Worm (Caenorhabditis elegans): ENCODE measurements around the gene exc-14.
A peak's percentile ranks its signal among the peaks of the same experiment; 100 is the strongest.

The exc-14 gene

DNA sequence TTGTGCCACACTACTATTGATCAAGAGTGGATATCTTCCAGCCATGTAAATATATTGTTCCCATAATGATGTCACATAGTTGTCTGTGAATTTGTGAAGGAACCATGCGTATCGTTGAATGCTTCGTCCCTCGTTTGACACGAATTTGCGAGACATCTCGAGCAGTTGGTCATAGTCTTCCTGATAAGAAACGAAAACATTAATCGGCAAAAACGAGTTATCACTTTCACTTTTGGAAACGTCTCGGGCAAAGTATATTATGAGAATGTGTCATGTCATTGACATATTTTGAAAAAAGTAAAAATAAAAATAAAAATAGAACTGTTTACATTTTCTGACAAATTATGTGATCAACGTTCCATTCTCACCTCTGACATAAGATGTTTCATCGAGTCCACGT, 19.6 kb downstream of the exc-14 start:
- TF ChIP-seq crh-2 (tag; optimal IDR thresholded peaks at IDR 0.05) (peak; percentile 44), Y55F3AM.14 (GFP tag; optimal IDR thresholded peaks at IDR 0.05) (peak; percentile 11), fos-1 (tag; optimal IDR thresholded peaks at IDR 0.05) (peak; percentile 92), F13H6.1 (tag; optimal IDR thresholded peaks at IDR 0.05) (peak; percentile 22), nhr-6 (tag; optimal IDR thresholded peaks at IDR 0.05) (no peak), ztf-4 (tag; optimal IDR thresholded peaks at IDR 0.05) (no peak), sma-9 (GFP tag; optimal IDR thresholded peaks at IDR 0.05) (peak; percentile 5), sma-9 (tag; optimal IDR thresholded peaks at IDR 0.05) (no peak)

DNA sequence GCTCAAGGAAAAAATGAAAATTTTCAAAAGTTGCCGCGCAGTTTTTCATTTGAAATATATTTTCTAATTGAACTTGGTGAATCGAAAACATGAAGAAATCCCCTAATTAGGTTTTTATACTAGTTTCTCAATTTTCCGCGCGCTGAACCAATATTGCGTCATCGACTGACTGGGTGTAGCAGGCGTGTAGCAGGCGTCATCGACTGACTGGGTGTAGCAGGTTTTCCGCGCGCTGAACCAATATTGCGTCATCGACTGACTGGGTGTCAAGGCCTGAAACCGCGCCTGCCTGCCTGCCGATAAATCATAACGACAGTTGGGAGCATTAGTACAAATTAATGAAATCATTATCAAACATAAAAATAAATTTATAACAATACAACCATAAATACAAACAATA, 22.6 kb downstream of the exc-14 start:
- TF ChIP-seq elt-3 (tag; optimal IDR thresholded peaks at IDR 0.05) = no peak
- TF ChIP-seq mdl-1 (tag; optimal IDR thresholded peaks at IDR 0.05) = no peak
- no peak for TF ChIP-seq mab-5 (tag; optimal IDR thresholded peaks at IDR 0.05)
- no peak for TF ChIP-seq nhr-25 (tag; optimal IDR thresholded peaks at IDR 0.05)
- no peak for TF ChIP-seq C34F6.9 (tag; optimal IDR thresholded peaks at IDR 0.05)
- no peak for TF ChIP-seq ama-1 (optimal IDR thresholded peaks at IDR 0.05)
- no peak for TF ChIP-seq unc-39 (tag; optimal IDR thresholded peaks at IDR 0.05)
- TF ChIP-seq unc-55 (GFP tag; optimal IDR thresholded peaks at IDR 0.05) = no peak
- no peak for TF ChIP-seq blmp-1 (tag; optimal IDR thresholded peaks at IDR 0.05; ENCODE audit: insufficient read depth)
- TF ChIP-seq nhr-129 (tag; optimal IDR thresholded peaks at IDR 0.05) = no peak
- TF ChIP-seq elt-1 (tag; optimal IDR thresholded peaks at IDR 0.05) = no peak
- no peak for TF ChIP-seq sem-4 (tag; optimal IDR thresholded peaks at IDR 0.05)
- no peak for TF ChIP-seq nhr-237 (tag; optimal IDR thresholded peaks at IDR 0.05)
- no peak for TF ChIP-seq nhr-12 (tag; optimal IDR thresholded peaks at IDR 0.05)
- no peak for TF ChIP-seq Y55F3AM.14 (GFP tag; optimal IDR thresholded peaks at IDR 0.05)
- no peak for TF ChIP-seq ztf-11 (tag; optimal IDR thresholded peaks at IDR 0.05)
- TF ChIP-seq nhr-23 (tag; optimal IDR thresholded peaks at IDR 0.05) = no peak

DNA sequence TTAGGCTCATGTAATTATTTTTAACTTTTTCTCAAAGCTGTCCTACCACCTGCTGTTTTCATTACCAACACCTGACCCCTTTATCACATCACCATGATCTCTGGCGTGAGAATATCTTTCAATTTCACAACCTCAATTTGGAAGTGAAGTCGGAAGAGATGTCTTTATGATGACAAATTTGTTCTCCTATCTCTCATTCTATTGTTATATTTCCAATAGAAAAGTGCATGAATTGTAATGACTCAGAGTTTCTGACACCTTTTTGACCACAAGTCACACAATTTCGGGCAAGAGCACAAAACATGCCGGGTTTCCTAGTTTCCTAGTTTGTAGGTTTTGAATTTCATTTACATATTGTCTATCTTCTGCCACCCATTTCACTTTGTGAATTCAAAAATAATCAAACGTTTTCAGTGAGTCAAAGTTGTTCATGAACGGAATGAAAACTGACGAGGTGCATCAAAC, 27.2 kb downstream of the exc-14 start, which contains the start of gene srr-4:
Gene srr-4 (plus strand): TSS at position 415 of the 465 bp plus-strand sequence.
- TF ChIP-seq skn-1 (tag; optimal IDR thresholded peaks at IDR 0.05) = peak; percentile 39
- TF ChIP-seq sma-9 (GFP tag; optimal IDR thresholded peaks at IDR 0.05) = peak; percentile 18
- no peak for TF ChIP-seq sma-9 (tag; optimal IDR thresholded peaks at IDR 0.05)
- no peak for TF ChIP-seq snpc-4 (tag; optimal IDR thresholded peaks at IDR 0.05)
- TF ChIP-seq sma-3 (GFP tag; optimal IDR thresholded peaks at IDR 0.05) = no peak
- TF ChIP-seq fos-1 (tag; optimal IDR thresholded peaks at IDR 0.05) = peak; percentile 66

DNA sequence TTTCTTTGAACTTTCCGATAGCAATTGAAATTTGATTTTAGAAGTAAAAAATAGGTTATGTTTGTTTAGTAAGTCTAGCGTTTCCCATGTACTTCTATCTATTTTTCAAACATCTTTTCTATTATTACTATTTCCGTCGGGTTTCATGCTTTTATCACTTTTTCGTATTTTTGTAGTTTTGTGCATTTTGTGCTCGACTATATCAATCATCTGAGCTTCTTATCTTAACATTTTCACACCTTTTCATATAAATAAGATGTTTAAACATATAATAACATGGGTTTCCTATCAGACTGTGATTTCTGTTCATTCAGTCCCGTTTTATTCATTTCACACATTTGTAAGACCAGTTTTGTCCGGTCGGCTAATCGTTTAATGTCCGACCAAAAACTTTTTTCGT, 27.9 kb downstream of the exc-14 start:
- TF ChIP-seq nhr-11 (tag; optimal IDR thresholded peaks at IDR 0.05) (no peak), fos-1 (tag; optimal IDR thresholded peaks at IDR 0.05) (peak; percentile 38), Y55F3AM.14 (GFP tag; optimal IDR thresholded peaks at IDR 0.05) (peak; percentile 42), sma-9 (GFP tag; optimal IDR thresholded peaks at IDR 0.05) (peak; percentile 55), sma-9 (tag; optimal IDR thresholded peaks at IDR 0.05) (no peak), ztf-4 (tag; optimal IDR thresholded peaks at IDR 0.05) (no peak)

DNA sequence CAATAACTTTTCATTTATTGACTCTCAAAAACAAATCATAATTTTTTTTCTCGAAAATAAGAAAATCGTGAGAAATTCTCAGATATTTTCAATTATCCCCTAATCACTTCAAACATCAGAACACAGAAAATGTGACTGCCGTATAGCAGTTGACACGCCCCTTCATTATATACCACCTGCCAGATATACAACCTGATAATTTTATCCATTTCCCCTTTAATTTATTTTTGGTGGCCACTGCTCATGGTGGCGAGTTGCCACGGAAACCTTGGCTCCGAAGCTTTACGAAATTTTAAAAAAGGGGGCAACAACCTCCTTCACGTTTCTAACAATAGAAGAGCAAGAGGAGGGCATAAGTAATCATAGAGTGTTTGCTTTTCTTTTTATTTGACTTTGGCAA, 29.3 kb downstream of the exc-14 start:
- TF ChIP-seq C34F6.9 (tag; optimal IDR thresholded peaks at IDR 0.05) (no peak), ceh-16 (tag; optimal IDR thresholded peaks at IDR 0.05) (no peak), mdl-1 (tag; optimal IDR thresholded peaks at IDR 0.05) (no peak), ztf-1 (GFP tag; conservative IDR thresholded peaks at IDR 0.05) (no peak), F13H6.1 (tag; optimal IDR thresholded peaks at IDR 0.05) (no peak), nhr-21 (tag; optimal IDR thresholded peaks at IDR 0.05) (no peak), aly-2 (tag; optimal IDR thresholded peaks at IDR 0.05) (no peak), sma-3 (GFP tag; optimal IDR thresholded peaks at IDR 0.05) (no peak), sem-4 (tag; optimal IDR thresholded peaks at IDR 0.05) (no peak), ztf-11 (tag; optimal IDR thresholded peaks at IDR 0.05) (no peak), skn-1 (tag; optimal IDR thresholded peaks at IDR 0.05) (no peak), mbf-1 (tag; optimal IDR thresholded peaks at IDR 0.05) (no peak), ama-1 (optimal IDR thresholded peaks at IDR 0.05) (no peak), nhr-237 (tag; optimal IDR thresholded peaks at IDR 0.05) (no peak), nhr-25 (tag; optimal IDR thresholded peaks at IDR 0.05) (no peak), crh-2 (tag; optimal IDR thresholded peaks at IDR 0.05) (no peak), dmd-4 (tag; optimal IDR thresholded peaks at IDR 0.05) (no peak)

All from whole organism, L2 larva.